Worm (Caenorhabditis elegans) whole organism, mixed stage, embryonic: Measurements from ENCODE around the gene C45E5.1.
A peak's percentile ranks its signal among the peaks of the same experiment; 100 is the strongest.

ENCODE experiments used
- M03D4.4 ChIP-seq: sonication (generic microtip); optimal IDR thresholded peaks from 2 replicates; lab custom pipeline; 2017; ENCODE audit warnings: mild to moderate bottlenecking, missing genetic modification characterization, missing compliant biosample characterization
- bed-3 ChIP-seq: fragments of 200-800 bp; sonication (Bioruptor generic); optimal IDR thresholded peaks from 3 replicates; lab custom pipeline; 2018; ENCODE audit warnings: mild to moderate bottlenecking, missing genetic modification characterization, moderate library complexity, missing compliant biosample characterization
- blmp-1 ChIP-seq: fragments of 150-350 bp; optimal IDR thresholded peaks from 2 replicates; lab custom pipeline; 2014; ENCODE audit warnings: missing biosample characterization, missing genetic modification characterization
- ceh-39 ChIP-seq: fragments of 150-350 bp; optimal IDR thresholded peaks from 2 replicates; lab custom pipeline; 2014; ENCODE audit warnings: missing biosample characterization, missing genetic modification characterization
- ceh-83 ChIP-seq: fragments of 200-800 bp; sonication (Bioruptor generic); optimal IDR thresholded peaks from 2 replicates; lab custom pipeline; 2018; ENCODE audit warnings: mild to moderate bottlenecking, missing genetic modification characterization, missing compliant biosample characterization
- ces-1 ChIP-seq: fragments of 150-350 bp; optimal IDR thresholded peaks from 2 replicates; lab custom pipeline; 2014; ENCODE audit warnings: missing biosample characterization, missing genetic modification reagents, missing genetic modification characterization
- cnd-1 ChIP-seq: fragments of 200-800 bp; sonication (Bioruptor generic); optimal IDR thresholded peaks from 2 replicates; lab custom pipeline; 2018; ENCODE audit warnings: mild to moderate bottlenecking, missing genetic modification characterization, missing compliant biosample characterization
- drap-1 ChIP-seq: fragments of 200-800 bp; sonication (Bioruptor generic); optimal IDR thresholded peaks from 3 replicates; lab custom pipeline; 2018; ENCODE audit warnings: mild to moderate bottlenecking, missing genetic modification characterization, missing compliant biosample characterization
- elt-1 ChIP-seq: sonication (generic microtip); optimal IDR thresholded peaks from 2 replicates; lab custom pipeline; 2017; ENCODE audit warnings: missing genetic modification characterization, mild to moderate bottlenecking, missing compliant biosample characterization, antibody characterized with exemption, moderate library complexity, borderline replicate concordance; ENCODE audit not compliant: insufficient read depth
- elt-3 ChIP-seq: fragments of 150-350 bp; optimal IDR thresholded peaks from 2 replicates; lab custom pipeline; 2014; ENCODE audit warnings: missing biosample characterization, missing genetic modification characterization
- flh-1 ChIP-seq: fragments of 200-800 bp; sonication (Bioruptor generic); optimal IDR thresholded peaks from 2 replicates; lab custom pipeline; 2018; ENCODE audit warnings: mild to moderate bottlenecking, missing genetic modification characterization, moderate library complexity, missing compliant biosample characterization
- ham-2 ChIP-seq: fragments of 200-800 bp; sonication (Bioruptor generic); optimal IDR thresholded peaks from 2 replicates; lab custom pipeline; 2018; ENCODE audit warnings: mild to moderate bottlenecking, missing genetic modification characterization, missing compliant biosample characterization
- lin-13 ChIP-seq: fragments of 150-350 bp; optimal IDR thresholded peaks from 2 replicates; lab custom pipeline; 2014; ENCODE audit warnings: missing biosample characterization, missing genetic modification characterization
- lsy-2 ChIP-seq: fragments of 150-350 bp; optimal IDR thresholded peaks from 2 replicates; lab custom pipeline; 2014; ENCODE audit warnings: missing biosample characterization, missing genetic modification characterization
- mls-2 ChIP-seq: sonication (generic microtip); optimal IDR thresholded peaks from 2 replicates; lab custom pipeline; 2016; ENCODE audit warnings: mild to moderate bottlenecking, missing genetic modification characterization, moderate library complexity, missing compliant biosample characterization
- nhr-2 ChIP-seq: fragments of 150-350 bp; optimal IDR thresholded peaks from 2 replicates; lab custom pipeline; 2014; ENCODE audit warnings: missing biosample characterization, missing genetic modification characterization
- nhr-237 ChIP-seq: fragments of 150-350 bp; optimal IDR thresholded peaks from 2 replicates; lab custom pipeline; 2014; ENCODE audit warnings: missing biosample characterization, missing genetic modification characterization
- nhr-28 ChIP-seq: fragments of 150-350 bp; optimal IDR thresholded peaks from 2 replicates; lab custom pipeline; 2014; ENCODE audit warnings: missing biosample characterization, missing genetic modification characterization
- nhr-76 ChIP-seq: sonication (generic microtip); optimal IDR thresholded peaks from 2 replicates; lab custom pipeline; 2017; ENCODE audit warnings: missing biosample characterization, missing genetic modification characterization
- pha-4 ChIP-seq: fragments of 150-350 bp; optimal IDR thresholded peaks from 2 replicates; lab custom pipeline; 2018; ENCODE audit warnings: missing biosample characterization, missing genetic modification reagents, missing genetic modification characterization
- sem-2 ChIP-seq: fragments of 200-800 bp; sonication (Bioruptor generic); optimal IDR thresholded peaks from 2 replicates; lab custom pipeline; 2018; ENCODE audit warnings: mild to moderate bottlenecking, missing genetic modification characterization, missing compliant biosample characterization
- snpc-4 ChIP-seq: fragments of 150-350 bp; optimal IDR thresholded peaks from 2 replicates; lab custom pipeline; 2014; ENCODE audit warnings: missing biosample characterization, missing genetic modification characterization
- sptf-1 ChIP-seq: sonication (generic microtip); optimal IDR thresholded peaks from 2 replicates; lab custom pipeline; 2017; ENCODE audit warnings: mild to moderate bottlenecking, missing genetic modification characterization, moderate library complexity, missing compliant biosample characterization
- tbx-8 ChIP-seq: fragments of 200-800 bp; sonication (Bioruptor generic); optimal IDR thresholded peaks from 2 replicates; lab custom pipeline; 2018; ENCODE audit warnings: mild to moderate bottlenecking, missing genetic modification characterization, moderate library complexity, missing compliant biosample characterization
- unc-39 ChIP-seq: fragments of 150-350 bp; optimal IDR thresholded peaks from 2 replicates; lab custom pipeline; 2014; ENCODE audit warnings: missing biosample characterization, missing genetic modification characterization
- unc-62 ChIP-seq: fragments of 150-350 bp; optimal IDR thresholded peaks from 2 replicates; lab custom pipeline; 2014; ENCODE audit warnings: missing biosample characterization, missing genetic modification reagents, missing genetic modification characterization
- zip-8 ChIP-seq: fragments of 150-350 bp; optimal IDR thresholded peaks from 2 replicates; lab custom pipeline; 2014; ENCODE audit warnings: missing biosample characterization, missing genetic modification characterization
- ztf-11 ChIP-seq: fragments of 150-350 bp; optimal IDR thresholded peaks from 2 replicates; lab custom pipeline; 2014; ENCODE audit warnings: missing biosample characterization, missing genetic modification characterization

The C45E5.1 gene

ce11 chrIV:5754821-5755220 lies 10.6 kb downstream of the C45E5.1 start:
- TF ChIP-seq elt-1 (tag; lab: Kevin White, UChicago) (no peak), mls-2 (tag; lab: Kevin White, UChicago) (peak; percentile 13), ces-1 (GFP tag; lab: Kevin White, UChicago) (peak; percentile 56)
- TF ChIP-seq, all 35 proteins: peak for 2

ce11 chrIV:5755922-5756321 lies 11.7 kb downstream of the C45E5.1 start:
- no peak for TF ChIP-seq unc-39 (tag; lab: Kevin White, UChicago)
- no peak for TF ChIP-seq ceh-39 (tag; lab: Kevin White, UChicago)
- TF ChIP-seq pha-4 (tag; lab: Kevin White, UChicago), result no peak
- no peak for TF ChIP-seq zip-8
- TF ChIP-seq drap-1, result no peak
- TF ChIP-seq cnd-1, result no peak
- no peak for TF ChIP-seq elt-3 (tag; lab: Kevin White, UChicago)
- TF ChIP-seq nhr-28, result no peak
- no peak for TF ChIP-seq ceh-83 (GFP tag; lab: Kevin White, UChicago)
- TF ChIP-seq lin-13 (tag; lab: Kevin White, UChicago), result no peak
- no peak for TF ChIP-seq ces-1 (GFP tag; lab: Kevin White, UChicago)
- no peak for TF ChIP-seq mls-2 (tag; lab: Kevin White, UChicago)
- TF ChIP-seq nhr-2 (tag; lab: Kevin White, UChicago), result no peak
- TF ChIP-seq bed-3 (GFP tag; lab: Kevin White, UChicago), result no peak
- TF ChIP-seq blmp-1 (tag; lab: Kevin White, UChicago), result no peak
- TF ChIP-seq, all 35 proteins: peak for 0

- TF ChIP-seq ces-1 (GFP tag; lab: Kevin White, UChicago), result no peak
- no peak for TF ChIP-seq unc-62
- no peak for TF ChIP-seq mls-2 (tag; lab: Kevin White, UChicago)
- no peak for TF ChIP-seq drap-1
- TF ChIP-seq nhr-76, result no peak
- TF ChIP-seq ceh-83 (GFP tag; lab: Kevin White, UChicago), result no peak
- TF ChIP-seq nhr-2 (tag; lab: Kevin White, UChicago), result no peak
- TF ChIP-seq ham-2, result no peak
- no peak for TF ChIP-seq M03D4.4 (tag; lab: Kevin White, UChicago)
- TF ChIP-seq sem-2 (GFP tag; lab: Kevin White, UChicago), result no peak
- TF ChIP-seq unc-39 (tag; lab: Kevin White, UChicago), result no peak
- no peak for TF ChIP-seq flh-1
- TF ChIP-seq elt-3 (tag; lab: Kevin White, UChicago), result no peak
- TF ChIP-seq lsy-2 (tag; lab: Kevin White, UChicago), result no peak
- no peak for TF ChIP-seq ztf-11 (tag; lab: Kevin White, UChicago)
- TF ChIP-seq, all 35 proteins: peak for 0
Observed at ce11 chrIV:5757762-5758161, 13.6 kb downstream of the C45E5.1 start, which contains the start of gene nhr-46. Gene nhr-46 (minus strand): TSS chrIV:5757862.

- no peak for TF ChIP-seq zip-8
- peak; percentile 66 for TF ChIP-seq elt-1 (tag; lab: Kevin White, UChicago)
Observed at ce11 chrIV:5758695-5759094, 14.5 kb downstream of the C45E5.1 start.

ce11 chrIV:5760656-5761055 lies 16.5 kb downstream of the C45E5.1 start:
- TF ChIP-seq snpc-4 (tag; lab: Kevin White, UChicago), result no peak
- TF ChIP-seq tbx-8 (GFP tag; lab: Kevin White, UChicago), result no peak
- no peak for TF ChIP-seq zip-8
- no peak for TF ChIP-seq nhr-237 (tag; lab: Kevin White, UChicago)
- no peak for TF ChIP-seq ztf-11 (tag; lab: Kevin White, UChicago)
- TF ChIP-seq nhr-28, result no peak
- no peak for TF ChIP-seq drap-1
- no peak for TF ChIP-seq sptf-1

ce11 chrIV:5761211-5761907 lies 17.2 kb downstream of the C45E5.1 start:
- TF ChIP-seq snpc-4 (tag; lab: Kevin White, UChicago) (no peak), nhr-2 (tag; lab: Kevin White, UChicago) (no peak), elt-1 (tag; lab: Kevin White, UChicago) (peak; percentile 85), ztf-11 (tag; lab: Kevin White, UChicago) (no peak)
